Fruit fly (Drosophila melanogaster): ENCODE measurements around the gene CG46412.

- TF ChIP-seq h (optimal IDR thresholded peaks at IDR 0.05) (no peak), Sin3A (optimal IDR thresholded peaks at IDR 0.05) (no peak), psq (optimal IDR thresholded peaks at IDR 0.05) (no peak), insv (optimal IDR thresholded peaks at IDR 0.05) (no peak), ttk (optimal IDR thresholded peaks at IDR 0.05) (no peak)
These were observed 10.7 kb downstream of the CG46412 start for dm6 chr3L:11552996-11553671.

All from Kc167 (cell line).